Worm (Caenorhabditis elegans) whole organism, late embryonic: ENCODE results near the gene rrc-1.

Experiments used
- che-1 ChIP-seq: sonication (generic microtip); optimal IDR thresholded peaks from 2 replicates; lab custom pipeline; 2016; ENCODE audit warnings: mild to moderate bottlenecking, missing genetic modification characterization, missing compliant biosample characterization
- elt-4 ChIP-seq: sonication (generic microtip); optimal IDR thresholded peaks from 2 replicates; lab custom pipeline; 2016; ENCODE audit warnings: missing genetic modification characterization, missing compliant biosample characterization
- nfya-1 ChIP-seq: sonication (generic microtip); optimal IDR thresholded peaks from 2 replicates; lab custom pipeline; 2017; ENCODE audit warnings: missing genetic modification characterization, mild to moderate bottlenecking, missing compliant biosample characterization, antibody characterized with exemption, moderate library complexity
- nhr-11 ChIP-seq: fragments of 150-350 bp; optimal IDR thresholded peaks from 2 replicates; lab custom pipeline; 2014; ENCODE audit warnings: missing biosample characterization, missing genetic modification characterization
- npax-4 ChIP-seq: sonication (generic microtip); optimal IDR thresholded peaks from 2 replicates; lab custom pipeline; 2016; ENCODE audit warnings: missing genetic modification characterization, missing compliant biosample characterization
- syd-9 ChIP-seq: sonication (generic microtip); optimal IDR thresholded peaks from 2 replicates; lab custom pipeline; 2016; ENCODE audit warnings: mild to moderate bottlenecking, missing genetic modification characterization, moderate library complexity, missing compliant biosample characterization
- tbx-7 ChIP-seq: sonication (generic microtip); optimal IDR thresholded peaks from 2 replicates; lab custom pipeline; 2016; ENCODE audit warnings: missing genotype, missing genetic modification characterization, missing compliant biosample characterization

Gene rrc-1

DNA sequence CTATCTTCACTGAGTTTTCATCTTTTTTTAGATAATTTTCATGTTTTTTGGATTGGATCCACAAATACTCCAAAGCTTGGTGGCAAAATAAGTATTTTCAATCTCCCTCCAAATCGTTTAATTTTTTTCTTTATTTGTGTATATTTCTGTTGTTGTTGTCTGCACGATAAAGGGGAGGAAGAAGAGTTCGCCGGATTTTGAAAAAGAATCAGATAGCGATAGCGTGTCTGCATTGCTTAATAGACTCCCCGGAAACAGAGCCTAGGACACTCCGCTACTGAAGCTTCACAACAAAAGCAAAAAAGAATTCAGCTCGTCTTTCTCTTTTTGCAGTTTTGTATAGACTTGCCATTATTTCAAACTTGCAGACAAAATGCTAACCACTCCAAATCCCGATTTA, 53.6 kb downstream of the rrc-1 start, which contains the start of gene T09B9.5:
TSS of gene T09B9.5 (plus strand) at position 301 of the 400 bp plus-strand sequence.
- no peak for TF ChIP-seq elt-4
- TF ChIP-seq tbx-7 (tag; lab: Kevin White, UChicago), result no peak
- TF ChIP-seq syd-9 (tag; lab: Kevin White, UChicago), result no peak
- no peak for TF ChIP-seq che-1
- TF ChIP-seq nhr-11 (tag; lab: Kevin White, UChicago), result no peak
- TF ChIP-seq, all 69 proteins: peak for 0

DNA sequence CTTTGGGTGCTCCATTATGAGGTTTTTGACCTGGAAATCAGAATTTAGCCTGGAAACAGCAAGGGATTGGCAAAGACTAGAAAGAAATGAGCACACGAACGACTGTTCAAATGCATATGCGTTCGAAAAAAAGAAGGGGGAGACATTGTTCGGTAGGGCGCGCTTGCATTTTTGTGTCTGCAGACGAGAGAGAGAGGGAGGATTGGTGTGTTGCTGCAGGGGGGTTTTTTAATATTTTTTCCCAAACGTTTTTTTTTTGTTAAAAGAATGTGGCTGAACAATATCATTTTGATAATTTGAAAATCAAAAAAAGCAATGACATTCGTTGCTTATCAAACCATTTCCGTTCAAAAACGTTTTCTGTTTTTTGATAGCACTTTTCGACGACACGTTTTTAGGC, 56.8 kb downstream of the rrc-1 start, which contains the start of gene T09B9.4:
TSS of gene T09B9.4 (minus strand) at position 30 of the 400 bp plus-strand sequence.
- TF ChIP-seq npax-4 (tag; lab: Kevin White, UChicago), result no peak
- no peak for TF ChIP-seq nfya-1
